Fruit fly (Drosophila melanogaster): Measurements from ENCODE around the gene Idgf2.

DNA sequence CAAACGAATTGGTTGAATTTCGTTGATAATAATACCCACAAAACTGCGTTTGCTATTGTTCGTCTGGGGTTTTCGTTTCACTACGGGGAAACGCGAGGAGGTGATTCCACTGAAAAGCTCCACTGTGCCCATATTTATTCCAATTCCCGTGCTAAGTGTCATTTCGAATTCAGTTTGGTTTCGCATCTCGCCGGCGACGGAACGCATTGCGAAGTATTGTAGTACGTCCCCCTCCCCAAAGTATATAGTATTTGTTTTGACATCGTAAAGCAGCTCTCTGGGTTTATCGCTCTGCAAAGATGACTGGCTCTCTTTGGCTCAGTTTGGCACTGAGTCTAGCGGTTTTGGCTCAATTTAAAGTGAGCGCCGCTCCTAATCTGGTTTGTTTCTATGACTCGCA is 3.8 kb downstream of the Idgf2 start, which contains the start of gene Idgf3:
- no peak for TF ChIP-seq pan (optimal IDR thresholded peaks at IDR 0.05)
- no peak for TF ChIP-seq usp (GFP tag; optimal IDR thresholded peaks at IDR 0.05)
- no peak for TF ChIP-seq psq (optimal IDR thresholded peaks at IDR 0.05)
